Fruit fly (Drosophila melanogaster): Measurements from ENCODE around the gene HDAC4.

- TF ChIP-seq kay (GFP tag; ENCODE audit: borderline replicate concordance), result no peak
- TF ChIP-seq tj (GFP tag; optimal IDR thresholded peaks at IDR 0.05), result peak; percentile 90
- TF ChIP-seq CG11617 (GFP tag; optimal IDR thresholded peaks at IDR 0.05), result peak; percentile 69
- TF ChIP-seq CG33017 (tag; optimal IDR thresholded peaks at IDR 0.05), result peak; percentile 70
- TF ChIP-seq CG7101 (tag; optimal IDR thresholded peaks at IDR 0.05), result peak; percentile 79
- TF ChIP-seq Mnt (GFP tag; optimal IDR thresholded peaks at IDR 0.05), result peak; percentile 72
- TF ChIP-seq ovo (GFP tag; optimal IDR thresholded peaks at IDR 0.05), result peak; percentile 64
- no peak for TF ChIP-seq CG1620 (GFP tag; optimal IDR thresholded peaks at IDR 0.05)
- TF ChIP-seq pad (GFP tag; optimal IDR thresholded peaks at IDR 0.05), result peak; percentile 47
- TF ChIP-seq Clk (GFP tag; optimal IDR thresholded peaks at IDR 0.05), result no peak
- peak; percentile 83 for TF ChIP-seq cic (GFP tag; optimal IDR thresholded peaks at IDR 0.05)
- TF ChIP-seq CG14711 (tag; optimal IDR thresholded peaks at IDR 0.05), result peak; percentile 55
- TF ChIP-seq CG12768 (GFP tag; optimal IDR thresholded peaks at IDR 0.05), result peak; percentile 75
Measured at dm6 chrX:13254442-13254841, 31.0 kb downstream of the HDAC4 start.

Measured in whole organism, adult.